Fruit fly (Drosophila melanogaster): Measurements from ENCODE around the gene CG5391.

CG5391 gene

dm6 chr3R:22368077-22368776 lies 34.3 kb upstream of the CG5391 start (continued):
- TF ChIP-seq crc (GFP tag; optimal IDR thresholded peaks at IDR 0.05) (no peak), CG4617 (GFP tag; optimal IDR thresholded peaks at IDR 0.05; ENCODE audit: borderline replicate concordance) (no peak), bowl (GFP tag; IDR thresholded peaks at IDR 0.05) (no peak), CG33557 (GFP tag; optimal IDR thresholded peaks at IDR 0.05) (no peak), CG9727 (GFP tag; optimal IDR thresholded peaks at IDR 0.05) (no peak), ase (GFP tag; IDR thresholded peaks at IDR 0.05) (peak; percentile 42; the same call in 1 of the 3 replicates), CkIIα-i1 (GFP tag; IDR thresholded peaks at IDR 0.05) (no peak), D (optimal IDR thresholded peaks at IDR 0.05) (no peak), D (GFP tag; optimal IDR thresholded peaks at IDR 0.05) (no peak), gce (GFP tag; IDR thresholded peaks at IDR 0.05) (no peak), GATAe (GFP tag; conservative IDR thresholded peaks at IDR 0.05) (peak; percentile 12; the same call in 1 of the 2 replicates), Asciz (GFP tag; optimal IDR thresholded peaks at IDR 0.05) (no peak), bab2 (GFP tag; optimal IDR thresholded peaks at IDR 0.05) (no peak), gro (GFP tag; optimal IDR thresholded peaks at IDR 0.05) (no peak), ftz-f1 (GFP tag; optimal IDR thresholded peaks at IDR 0.05) (peak; percentile 99), insv (GFP tag; optimal IDR thresholded peaks at IDR 0.05) (no peak), vnd (GFP tag; IDR thresholded peaks at IDR 0.05; ENCODE audit: partially characterized antibody) (peak; percentile 60), vfl (GFP tag; optimal IDR thresholded peaks at IDR 0.05) (no peak), CG9932 (GFP tag; IDR thresholded peaks at IDR 0.05) (no peak), wdn (GFP tag; IDR thresholded peaks at IDR 0.05) (no peak), CG31441 (GFP tag; IDR thresholded peaks at IDR 0.05) (peak; percentile 35), CG13287 (GFP tag; IDR thresholded peaks at IDR 0.05; ENCODE audit: partially characterized antibody) (peak; percentile 69), Elba2 (GFP tag; optimal IDR thresholded peaks at IDR 0.05) (no peak), CG11398 (GFP tag; optimal IDR thresholded peaks at IDR 0.05) (no peak), CG7928 (GFP tag; optimal IDR thresholded peaks at IDR 0.05) (no peak), CG9876 (GFP tag; optimal IDR thresholded peaks at IDR 0.05) (no peak), yki (optimal IDR thresholded peaks at IDR 0.05) (no peak), stwl (tag; optimal IDR thresholded peaks at IDR 0.05) (no peak), CG4360 (GFP tag; IDR thresholded peaks at IDR 0.05) (0 out of 2 replicates have a peak, but pooled peaks have one; percentile 9), Hr39 (optimal IDR thresholded peaks at IDR 0.05) (no peak), CG4854 (GFP tag; optimal IDR thresholded peaks at IDR 0.05) (no peak), HmgD (GFP tag; optimal IDR thresholded peaks at IDR 0.05) (no peak), CG11723 (GFP tag; optimal IDR thresholded peaks at IDR 0.05) (no peak), ro (GFP tag; IDR thresholded peaks at IDR 0.05) (no peak), Tbp (GFP tag; optimal IDR thresholded peaks at IDR 0.05) (no peak), dysf (GFP tag; IDR thresholded peaks at IDR 0.05) (no peak), CG15073 (GFP tag; optimal IDR thresholded peaks at IDR 0.05) (no peak), HLH3B (GFP tag; IDR thresholded peaks at IDR 0.05) (no peak), ham (GFP tag; IDR thresholded peaks at IDR 0.05) (no peak), en (GFP tag; optimal IDR thresholded peaks at IDR 0.05) (no peak), gsb (GFP tag; IDR thresholded peaks at IDR 0.05) (no peak), klu (GFP tag; IDR thresholded peaks at IDR 0.05) (no peak), caup (GFP tag; optimal IDR thresholded peaks at IDR 0.05; ENCODE audit: severe bottlenecking) (no peak), Ets65A (GFP tag) (no peak), lab (GFP tag; optimal IDR thresholded peaks at IDR 0.05) (no peak), zen (tag; optimal IDR thresholded peaks at IDR 0.05) (no peak), gt (GFP tag; IDR thresholded peaks at IDR 0.05) (no peak), sima (GFP tag; optimal IDR thresholded peaks at IDR 0.05) (no peak), CG5245 (GFP tag; optimal IDR thresholded peaks at IDR 0.05) (no peak), CG1529 (GFP tag; optimal IDR thresholded peaks at IDR 0.05) (no peak), emc (GFP tag; optimal IDR thresholded peaks at IDR 0.05) (no peak), CG12769 (tag; optimal IDR thresholded peaks at IDR 0.05) (no peak), dpn (GFP tag; optimal IDR thresholded peaks at IDR 0.05) (no peak)

Measured in whole organism, embryonic.